Fruit fly (Drosophila melanogaster) whole organism, embryonic: ENCODE results near the gene Kaz1-ORFB.

Experiments used
- Ada2b ChIP-seq: fragments of 200-800 bp; sonication (Bioruptor generic); IDR thresholded peaks from 2 replicates; pipeline ENCODE4 v1.3.6; 2022; ENCODE audit warnings: missing biosample characterization, missing genetic modification characterization
- Aef1 ChIP-seq: fragments of 200-800 bp; sonication (Bioruptor generic); IDR thresholded peaks from 3 replicates; pipeline ENCODE4 v1.3.6; 2022; ENCODE audit warnings: missing biosample characterization, missing genetic modification characterization
- Asciz ChIP-seq: fragments of 200-800 bp; sonication (Bioruptor generic); optimal IDR thresholded peaks from 2 replicates; lab custom pipeline; 2017; ENCODE audit warnings: missing biosample characterization, mild to moderate bottlenecking, missing genetic modification characterization, missing genetic modification reagents
- BEAF-32 ChIP-seq: fragments of 200-800 bp; sonication (Bioruptor generic); optimal IDR thresholded peaks from 3 replicates; lab custom pipeline; 2017; ENCODE audit warnings: missing biosample characterization, missing genetic modification characterization, mild to moderate bottlenecking, moderate library complexity, missing genetic modification reagents
- Bdp1 ChIP-seq: fragments of 200-800 bp; sonication (Bioruptor generic); optimal IDR thresholded peaks from 3 replicates; lab custom pipeline; 2016; ENCODE audit warnings: missing biosample characterization, missing genetic modification characterization
- CG10274 ChIP-seq: fragments of 200-800 bp; sonication (Bioruptor generic); optimal IDR thresholded peaks from 3 replicates; lab custom pipeline; 2017; ENCODE audit warnings: missing biosample characterization, mild to moderate bottlenecking, missing genetic modification characterization
- CG10366 ChIP-seq: fragments of 200-800 bp; sonication (Bioruptor generic); IDR thresholded peaks from 2 replicates; pipeline ENCODE4 v1.3.6; 2022; ENCODE audit warnings: missing biosample characterization, missing genetic modification characterization
- CG12219 ChIP-seq: fragments of 200-800 bp; sonication (Bioruptor generic); optimal IDR thresholded peaks from 3 replicates; lab custom pipeline; 2018; ENCODE audit warnings: missing biosample characterization, mild to moderate bottlenecking, missing genetic modification characterization
- CG1529 ChIP-seq: fragments of 200-800 bp; sonication (Bioruptor generic); optimal IDR thresholded peaks from 3 replicates; lab custom pipeline; 2018; ENCODE audit warnings: missing biosample characterization, missing genetic modification characterization
- CG17912 ChIP-seq: fragments of 200-800 bp; sonication (Bioruptor generic); optimal IDR thresholded peaks from 2 replicates; lab custom pipeline; 2018; ENCODE audit warnings: missing biosample characterization, mild to moderate bottlenecking, missing genetic modification characterization
- CG18262 ChIP-seq: fragments of 200-800 bp; optimal IDR thresholded peaks from 3 replicates; lab custom pipeline; 2019; ENCODE audit warnings: missing biosample characterization, mild to moderate bottlenecking, missing genetic modification characterization, moderate library complexity
- CG3065 ChIP-seq: fragments of 200-800 bp; sonication (Bioruptor generic); optimal IDR thresholded peaks from 2 replicates; lab custom pipeline; 2016; ENCODE audit warnings: missing biosample characterization, missing genetic modification characterization
- CG34224 ChIP-seq: fragments of 200-800 bp; sonication (Bioruptor generic); IDR thresholded peaks from 3 replicates; pipeline ENCODE4 v1.3.6; 2022; ENCODE audit warnings: missing biosample characterization, missing genetic modification characterization; ENCODE audit not compliant: partially characterized antibody
- CG4282 ChIP-seq: fragments of 200-800 bp; sonication (Bioruptor generic); optimal IDR thresholded peaks from 2 replicates; lab custom pipeline; 2016; ENCODE audit warnings: missing biosample characterization, missing genetic modification characterization
- CG4730 ChIP-seq: fragments of 200-800 bp; sonication (Bioruptor generic); IDR thresholded peaks from 2 replicates; pipeline ENCODE4 v1.3.6; 2022; ENCODE audit warnings: missing biosample characterization, missing genetic modification characterization
- CG5180 ChIP-seq: fragments of 200-800 bp; sonication (Bioruptor generic); optimal IDR thresholded peaks from 3 replicates; lab custom pipeline; 2017; ENCODE audit warnings: missing biosample characterization, missing genetic modification characterization, mild to moderate bottlenecking, moderate library complexity, missing genetic modification reagents
- CG6683 ChIP-seq: fragments of 200-800 bp; sonication (Bioruptor generic); optimal IDR thresholded peaks from 2 replicates; lab custom pipeline; 2017; ENCODE audit warnings: missing biosample characterization, mild to moderate bottlenecking, missing genetic modification characterization, missing genetic modification reagents
- CG6765 ChIP-seq: fragments of 200-800 bp; sonication (Bioruptor generic); optimal IDR thresholded peaks from 3 replicates; lab custom pipeline; 2017; ENCODE audit warnings: missing biosample characterization, mild to moderate bottlenecking, missing genetic modification characterization
- CG6813 ChIP-seq: fragments of 200-800 bp; sonication (Bioruptor generic); optimal IDR thresholded peaks from 2 replicates; lab custom pipeline; 2017; ENCODE audit warnings: missing biosample characterization, missing genetic modification characterization, mild to moderate bottlenecking, moderate library complexity, missing genetic modification reagents
- CG8765 ChIP-seq: fragments of 200-800 bp; sonication (Bioruptor generic); IDR thresholded peaks from 2 replicates; pipeline ENCODE4 v1.3.6; 2022; ENCODE audit warnings: missing biosample characterization, missing genetic modification characterization
- CG9727 ChIP-seq: fragments of 200-800 bp; sonication (Bioruptor generic); optimal IDR thresholded peaks from 3 replicates; lab custom pipeline; 2017; ENCODE audit warnings: missing biosample characterization, mild to moderate bottlenecking, missing genetic modification characterization
- CoRest ChIP-seq: fragments of 200-800 bp; sonication (Bioruptor generic); optimal IDR thresholded peaks from 3 replicates; lab custom pipeline; 2018; ENCODE audit warnings: missing biosample characterization, mild to moderate bottlenecking, missing genetic modification characterization, moderate library complexity
- Dbx ChIP-seq: fragments of 200-800 bp; sonication (Bioruptor generic); IDR thresholded peaks from 3 replicates; pipeline ENCODE4 v1.3.6; 2022; ENCODE audit warnings: missing biosample characterization, missing genetic modification characterization
- Dfd ChIP-seq, 2 experiments: fragments of >200 bp; optimal IDR thresholded peaks; 2 replicates each; lab custom pipeline; 2017; ENCODE audit warnings: missing biosample characterization in 2 of 2, missing genetic modification characterization in 2 of 2
- ERR ChIP-seq: fragments of 200-800 bp; sonication (Bioruptor generic); optimal IDR thresholded peaks from 2 replicates; lab custom pipeline; 2016; ENCODE audit warnings: missing biosample characterization, missing genetic modification characterization
- Eip74EF ChIP-seq, 2 experiments: fragments of 200-800 bp in 1 of 2; fragments of >200 bp in 1 of 2; sonication (Bioruptor generic) in 1 of 2; optimal IDR thresholded peaks; 2 replicates each; lab custom pipeline; 2017 to 2019; ENCODE audit warnings: missing biosample characterization in 2 of 2, missing genetic modification characterization in 2 of 2, mild to moderate bottlenecking in 1 of 2, moderate library complexity in 1 of 2
- GATAe ChIP-seq: fragments of 200-800 bp; sonication (Bioruptor generic); conservative IDR thresholded peaks from 2 replicates; pipeline ENCODE4 v1.3.6; 2022; ENCODE audit warnings: missing biosample characterization, missing genetic modification characterization
- H2.0 ChIP-seq: fragments of 200-800 bp; sonication (Bioruptor generic); IDR thresholded peaks from 2 replicates; pipeline ENCODE4 v1.3.6; 2022; ENCODE audit warnings: missing biosample characterization, missing genetic modification characterization
- Kr ChIP-seq: fragments of 200-800 bp; sonication (Bioruptor generic); optimal IDR thresholded peaks from 2 replicates; lab custom pipeline; 2017; ENCODE audit warnings: missing biosample characterization, mild to moderate bottlenecking, missing genetic modification characterization
- Max ChIP-seq: fragments of 200-800 bp; sonication (Bioruptor generic); optimal IDR thresholded peaks from 2 replicates; lab custom pipeline; 2016; ENCODE audit warnings: missing biosample characterization, mild to moderate bottlenecking, missing genetic modification characterization
- Mrtf ChIP-seq: fragments of 200-800 bp; sonication (Bioruptor generic); IDR thresholded peaks from 3 replicates; pipeline ENCODE4 v1.3.6; 2022; ENCODE audit warnings: missing biosample characterization, missing genetic modification characterization
- Nf-YC ChIP-seq: fragments of 200-800 bp; optimal IDR thresholded peaks from 3 replicates; lab custom pipeline; 2019; ENCODE audit warnings: missing biosample characterization, mild to moderate bottlenecking, missing genetic modification characterization, moderate library complexity
- Oli ChIP-seq: fragments of 200-800 bp; sonication (Bioruptor generic); optimal IDR thresholded peaks from 2 replicates; lab custom pipeline; 2018; ENCODE audit warnings: missing biosample characterization, mild to moderate bottlenecking, missing genetic modification characterization, moderate library complexity
- Ravus ChIP-seq: fragments of 200-800 bp; sonication (Bioruptor generic); IDR thresholded peaks from 2 replicates; pipeline ENCODE4 v1.3.6; 2022; ENCODE audit warnings: missing biosample characterization, missing genetic modification characterization
- Rfx ChIP-seq: fragments of 200-800 bp; sonication (Bioruptor generic); IDR thresholded peaks from 2 replicates; pipeline ENCODE4 v1.3.6; 2022; ENCODE audit warnings: missing biosample characterization, missing genetic modification characterization
- Stat92E ChIP-seq, 3 experiments: fragments of >200 bp in 2 of 3; fragments of 200-800 bp in 1 of 3; sonication (Bioruptor generic) in 1 of 3; optimal IDR thresholded peaks; 2 replicates each; lab custom pipeline; 2017 to 2019; ENCODE audit warnings: missing biosample characterization in 3 of 3, missing genetic modification characterization in 3 of 3, mild to moderate bottlenecking in 1 of 3, moderate library complexity in 1 of 3
- Taf1 ChIP-seq: fragments of 200-800 bp; sonication (Bioruptor generic); IDR thresholded peaks from 2 replicates; pipeline ENCODE4 v1.3.6; 2022; ENCODE audit warnings: missing biosample characterization, missing genetic modification characterization
- Tbp ChIP-seq: fragments of >200 bp; optimal IDR thresholded peaks from 2 replicates; lab custom pipeline; 2018; ENCODE audit warnings: missing biosample characterization, missing genetic modification characterization
- Trl ChIP-seq, 3 experiments: fragments of >200 bp in 2 of 3; fragments of 200-800 bp in 1 of 3; sonication (Bioruptor generic) in 1 of 3; optimal IDR thresholded peaks; 2 replicates in 1 of 3; 3 replicates in 2 of 3; lab custom pipeline; 2016 to 2017; ENCODE audit warnings: missing biosample characterization in 1 of 3, missing genetic modification characterization in 1 of 3
- al ChIP-seq: fragments of 200-800 bp; sonication (Bioruptor generic); IDR thresholded peaks from 2 replicates; pipeline ENCODE4 v1.3.6; 2022; ENCODE audit warnings: missing biosample characterization, missing genetic modification characterization
- cas ChIP-seq: fragments of 200-800 bp; sonication (Bioruptor generic); IDR thresholded peaks from 2 replicates; pipeline ENCODE4 v1.3.6; 2022; ENCODE audit warnings: missing biosample characterization, missing genetic modification characterization
- chinmo ChIP-seq: fragments of 200-800 bp; sonication (Bioruptor generic); IDR thresholded peaks from 4 replicates; pipeline ENCODE4 v1.3.6; 2022; ENCODE audit warnings: missing biosample characterization, missing genetic modification characterization; ENCODE audit not compliant: partially characterized antibody
- kah ChIP-seq: fragments of 200-800 bp; sonication (Bioruptor generic); optimal IDR thresholded peaks from 2 replicates; lab custom pipeline; 2018; ENCODE audit warnings: missing biosample characterization, mild to moderate bottlenecking, missing genetic modification characterization
- pzg ChIP-seq: fragments of 200-800 bp; sonication (Bioruptor generic); optimal IDR thresholded peaks from 3 replicates; lab custom pipeline; 2018; ENCODE audit warnings: missing biosample characterization, mild to moderate bottlenecking, missing genetic modification characterization, moderate library complexity
- schlank ChIP-seq: fragments of 200-800 bp; sonication (Bioruptor generic); optimal IDR thresholded peaks from 2 replicates; lab custom pipeline; 2018; ENCODE audit warnings: missing biosample characterization, mild to moderate bottlenecking, missing genetic modification characterization
- sens ChIP-seq: fragments of 200-800 bp; sonication (Bioruptor generic); peaks from one replicate; lab custom pipeline; 2016; ENCODE audit warnings: missing biosample characterization, missing genetic modification characterization
- sr ChIP-seq: fragments of 200-800 bp; sonication (Bioruptor generic); IDR thresholded peaks from 3 replicates; pipeline ENCODE4 v1.3.6; 2022; ENCODE audit warnings: missing biosample characterization, missing genetic modification characterization
- stc ChIP-seq: fragments of 200-800 bp; sonication (Bioruptor generic); IDR thresholded peaks from 2 replicates; pipeline ENCODE4 v1.3.6; 2022; ENCODE audit warnings: missing biosample characterization, missing genetic modification characterization
- trh ChIP-seq: fragments of 200-800 bp; sonication (Bioruptor generic); optimal IDR thresholded peaks from 2 replicates; lab custom pipeline; 2016; ENCODE audit warnings: missing biosample characterization, missing genetic modification characterization
- vnd ChIP-seq: fragments of 200-800 bp; sonication (Bioruptor generic); IDR thresholded peaks from 3 replicates; pipeline ENCODE4 v1.3.6; 2022; ENCODE audit warnings: missing biosample characterization, missing genetic modification characterization; ENCODE audit not compliant: partially characterized antibody
- zfh1 ChIP-seq: fragments of 200-800 bp; sonication (Bioruptor generic); IDR thresholded peaks from 3 replicates; pipeline ENCODE4 v1.3.6; 2022; ENCODE audit warnings: missing biosample characterization, missing genetic modification characterization

Gene Kaz1-ORFB

dm6 chr3L:174501-174900 lies 41.9 kb upstream of the Kaz1-ORFB start (continued):
- TF ChIP-seq CG3065 (GFP tag; lab: Kevin White, UChicago) (no peak), chinmo (GFP tag; lab: Robert Waterston, UW) (no peak), vnd (GFP tag; lab: Robert Waterston, UW) (peak; percentile 81), Aef1 (GFP tag; lab: Robert Waterston, UW) (no peak), trh (GFP tag; lab: Kevin White, UChicago) (no peak), Tbp (GFP tag; lab: Kevin White, UChicago) (no peak), CG9727 (no peak), cas (GFP tag; lab: Robert Waterston, UW) (no peak), Ravus (GFP tag; lab: Robert Waterston, UW) (no peak), sr (GFP tag; lab: Robert Waterston, UW) (no peak), H2.0 (GFP tag; lab: Robert Waterston, UW) (no peak), CG4282 (GFP tag; lab: Kevin White, UChicago) (no peak), Nf-YC (tag; lab: Kevin White, UChicago) (peak; percentile 21), Kr (GFP tag; lab: Kevin White, UChicago) (no peak), Eip74EF (GFP tag; optimal IDR thresholded peaks at IDR 0.05; lab: Kevin White, UChicago) (no peak), schlank (tag; lab: Kevin White, UChicago) (no peak), Max (no peak), Bdp1 (GFP tag; lab: Kevin White, UChicago) (no peak), CG10366 (no peak), CG6813 (GFP tag; lab: Kevin White, UChicago) (no peak), CoRest (tag; lab: Kevin White, UChicago) (peak; percentile 14), CG12219 (no peak), Dbx (no peak), pzg (GFP tag; lab: Kevin White, UChicago) (peak; percentile 60), CG8765 (no peak), CG34224 (GFP tag; lab: Robert Waterston, UW) (peak; percentile 92), CG17912 (no peak), CG4730 (GFP tag; lab: Robert Waterston, UW) (no peak), zfh1 (GFP tag; lab: Robert Waterston, UW) (no peak), ERR (GFP tag; lab: Kevin White, UChicago) (no peak), CG5180 (no peak), Mrtf (GFP tag; lab: Robert Waterston, UW) (no peak), CG18262 (tag; lab: Kevin White, UChicago) (no peak), GATAe (no peak), Rfx (GFP tag; lab: Robert Waterston, UW) (no peak), Stat92E (GFP tag; optimal IDR thresholded peaks at IDR 0.05; lab: Kevin White, UChicago) (no peak), Dfd (GFP tag; optimal IDR thresholded peaks at IDR 0.05; lab: Kevin White, UChicago) (no peak), CG10274 (GFP tag; lab: Kevin White, UChicago) (no peak), CG6765 (GFP tag; lab: Kevin White, UChicago) (no peak), CG1529 (GFP tag; lab: Kevin White, UChicago) (no peak), Asciz (no peak), Taf1 (GFP tag; lab: Robert Waterston, UW) (no peak), CG6683 (GFP tag; lab: Kevin White, UChicago) (no peak), stc (GFP tag; lab: Robert Waterston, UW) (no peak), kah (GFP tag; lab: Kevin White, UChicago) (no peak), BEAF-32 (peak; percentile 84), al (GFP tag; lab: Robert Waterston, UW) (no peak), Ada2b (GFP tag; lab: Robert Waterston, UW) (no peak), Trl (optimal IDR thresholded peaks at IDR 0.05; lab: Kevin White, UChicago) (no peak), Trl (GFP tag; optimal IDR thresholded peaks at IDR 0.05; lab: Kevin White, UChicago) (no peak), sens (GFP tag; lab: Kevin White, UChicago) (peak; percentile 70), Oli (no peak)
